Worm (Caenorhabditis elegans): ENCODE measurements around the gene T01E8.8.

The T01E8.8 gene

ce11 chrII:10221627-10222026 lies 9.4 kb upstream of the T01E8.8 start:
- TF ChIP-seq crh-2 (tag; optimal IDR thresholded peaks at IDR 0.05) (peak; percentile 33), sma-9 (GFP tag; optimal IDR thresholded peaks at IDR 0.05) (peak; percentile 45), sma-9 (tag; optimal IDR thresholded peaks at IDR 0.05) (no peak), skn-1 (tag; optimal IDR thresholded peaks at IDR 0.05) (peak; percentile 65), nhr-129 (tag; optimal IDR thresholded peaks at IDR 0.05) (no peak), fos-1 (tag; optimal IDR thresholded peaks at IDR 0.05) (peak; percentile 94), ama-1 (optimal IDR thresholded peaks at IDR 0.05) (no peak), gmeb-1 (tag; optimal IDR thresholded peaks at IDR 0.05) (peak; percentile 11)

ce11 chrII:10222577-10222976 lies 8.5 kb upstream of the T01E8.8 start, which contains the start of gene plc-3:
Gene plc-3, plus strand, starts transcription at chrII:10222877.
- no peak for TF ChIP-seq sma-3 (GFP tag; optimal IDR thresholded peaks at IDR 0.05)
- no peak for TF ChIP-seq Y55F3AM.14 (GFP tag; optimal IDR thresholded peaks at IDR 0.05)
- TF ChIP-seq lin-39 (tag; optimal IDR thresholded peaks at IDR 0.05) = no peak
- TF ChIP-seq ama-1 (optimal IDR thresholded peaks at IDR 0.05) = no peak
- no peak for TF ChIP-seq F13H6.1 (tag; optimal IDR thresholded peaks at IDR 0.05)
- TF ChIP-seq fos-1 (tag; optimal IDR thresholded peaks at IDR 0.05) = no peak
- no peak for TF ChIP-seq lsy-2 (tag; optimal IDR thresholded peaks at IDR 0.05)
- TF ChIP-seq ceh-82 (tag; optimal IDR thresholded peaks at IDR 0.05) = no peak
- TF ChIP-seq snpc-4 (tag; optimal IDR thresholded peaks at IDR 0.05) = no peak
- no peak for TF ChIP-seq lin-13 (GFP tag; optimal IDR thresholded peaks at IDR 0.05)
- no peak for TF ChIP-seq nhr-11 (tag; optimal IDR thresholded peaks at IDR 0.05)
- no peak for TF ChIP-seq blmp-1 (tag; optimal IDR thresholded peaks at IDR 0.05; ENCODE audit: insufficient read depth)
- no peak for TF ChIP-seq nhr-10 (tag; optimal IDR thresholded peaks at IDR 0.05)
- no peak for TF ChIP-seq sma-9 (GFP tag; optimal IDR thresholded peaks at IDR 0.05)
- TF ChIP-seq sma-9 (tag; optimal IDR thresholded peaks at IDR 0.05) = no peak
- TF ChIP-seq ceh-16 (tag; optimal IDR thresholded peaks at IDR 0.05) = no peak
- TF ChIP-seq peb-1 (tag; optimal IDR thresholded peaks at IDR 0.05) = no peak

- TF ChIP-seq zag-1 (tag; optimal IDR thresholded peaks at IDR 0.05) (no peak), ztf-11 (tag; optimal IDR thresholded peaks at IDR 0.05) (no peak), F13H6.1 (tag; optimal IDR thresholded peaks at IDR 0.05) (no peak), mbf-1 (tag; optimal IDR thresholded peaks at IDR 0.05) (no peak), lin-13 (GFP tag; optimal IDR thresholded peaks at IDR 0.05) (no peak), nhr-6 (tag; optimal IDR thresholded peaks at IDR 0.05) (no peak), ztf-4 (tag; optimal IDR thresholded peaks at IDR 0.05) (no peak), nhr-23 (tag; optimal IDR thresholded peaks at IDR 0.05) (no peak), peb-1 (tag; optimal IDR thresholded peaks at IDR 0.05) (no peak), nhr-129 (tag; optimal IDR thresholded peaks at IDR 0.05) (no peak), C34F6.9 (tag; optimal IDR thresholded peaks at IDR 0.05) (no peak), alr-1 (tag; optimal IDR thresholded peaks at IDR 0.05) (no peak)
Measured at ce11 chrII:10227030-10227429, 4.0 kb upstream of the T01E8.8 start, which contains the start of gene srh-135. Gene srh-135, minus strand, starts transcription at chrII:10227130.

- no peak for TF ChIP-seq snpc-4 (tag; optimal IDR thresholded peaks at IDR 0.05)
- TF ChIP-seq fos-1 (tag; optimal IDR thresholded peaks at IDR 0.05) = peak; percentile 39
Measured at ce11 chrII:10231874-10232273, 802 bp downstream of the T01E8.8 start.

ce11 chrII:10234398-10234797 lies 3.3 kb downstream of the T01E8.8 start, which contains the start of gene ubxn-5:
Gene ubxn-5, minus strand, starts transcription at chrII:10234498.
- TF ChIP-seq nhr-11 (tag; optimal IDR thresholded peaks at IDR 0.05) (no peak), ceh-82 (tag; optimal IDR thresholded peaks at IDR 0.05) (no peak), nhr-10 (tag; optimal IDR thresholded peaks at IDR 0.05) (no peak), R02D3.7 (tag; optimal IDR thresholded peaks at IDR 0.05) (no peak), unc-55 (GFP tag; optimal IDR thresholded peaks at IDR 0.05) (no peak)

- TF ChIP-seq ztf-1 (GFP tag; conservative IDR thresholded peaks at IDR 0.05) (no peak), ama-1 (optimal IDR thresholded peaks at IDR 0.05) (no peak), unc-55 (GFP tag; optimal IDR thresholded peaks at IDR 0.05) (no peak), skn-1 (tag; optimal IDR thresholded peaks at IDR 0.05) (no peak)
Measured at ce11 chrII:10239595-10239994, 8.5 kb downstream of the T01E8.8 start, which contains the start of gene mec-15. Gene mec-15, minus strand, starts transcription at chrII:10239695.

Data from whole organism, L2 larva.